Worm (Caenorhabditis elegans) whole organism, L3 larva: ENCODE data around the gene mob-4.

Experiments
- ZK546.5 ChIP-seq: sonication (generic microtip); optimal IDR thresholded peaks from 2 replicates; lab custom pipeline; 2017; ENCODE audit warnings: missing biosample characterization, missing genetic modification characterization
- aly-2 ChIP-seq: fragments of 150-350 bp; optimal IDR thresholded peaks from 2 replicates; lab custom pipeline; 2014; ENCODE audit warnings: missing biosample characterization, missing genetic modification characterization
- ceh-28 ChIP-seq: fragments of 150-350 bp; optimal IDR thresholded peaks from 2 replicates; lab custom pipeline; 2014; ENCODE audit warnings: missing biosample characterization, missing genetic modification reagents, missing genetic modification characterization
- ceh-82 ChIP-seq: fragments of 150-350 bp; optimal IDR thresholded peaks from 2 replicates; lab custom pipeline; 2014; ENCODE audit warnings: missing biosample characterization, missing genetic modification characterization
- ceh-9 ChIP-seq: sonication (generic microtip); optimal IDR thresholded peaks from 2 replicates; lab custom pipeline; 2018; ENCODE audit warnings: missing biosample characterization, missing genetic modification characterization
- daf-12 ChIP-seq: fragments of 150-350 bp; optimal IDR thresholded peaks from 2 replicates; lab custom pipeline; 2014; ENCODE audit warnings: missing biosample characterization, missing genetic modification reagents, missing genetic modification characterization
- egl-5 ChIP-seq: fragments of 150-350 bp; optimal IDR thresholded peaks from 2 replicates; lab custom pipeline; 2017; ENCODE audit warnings: missing biosample characterization, missing genetic modification reagents, missing genetic modification characterization, inconsistent platforms
- elt-2 ChIP-seq: sonication (generic microtip); optimal IDR thresholded peaks from 2 replicates; lab custom pipeline; 2016; ENCODE audit warnings: missing genetic modification reagents, mild to moderate bottlenecking, missing genetic modification characterization, missing compliant biosample characterization
- elt-3 ChIP-seq, 3 experiments: fragments of 150-350 bp in 1 of 3; sonication (generic microtip) in 2 of 3; optimal IDR thresholded peaks; 2 replicates in 2 of 3; 4 replicates in 1 of 3; lab custom pipeline; 2014 to 2017; ENCODE audit warnings: missing biosample characterization in 3 of 3, missing genetic modification characterization in 3 of 3
- eor-1 ChIP-seq, 2 experiments: fragments of 150-350 bp; optimal IDR thresholded peaks; 2 replicates each; lab custom pipeline; 2014 to 2018; ENCODE audit warnings: missing biosample characterization in 2 of 2, missing genetic modification characterization in 2 of 2
- fkh-2 ChIP-seq: fragments of 150-350 bp; optimal IDR thresholded peaks from 2 replicates; lab custom pipeline; 2014; ENCODE audit warnings: missing biosample characterization, missing genetic modification reagents, missing genetic modification characterization
- fos-1 ChIP-seq: fragments of 150-350 bp; optimal IDR thresholded peaks from 2 replicates; lab custom pipeline; 2014; ENCODE audit warnings: missing biosample characterization, missing genetic modification characterization
- hmg-11 ChIP-seq: sonication (generic microtip); optimal IDR thresholded peaks from 2 replicates; lab custom pipeline; 2016; ENCODE audit warnings: missing genetic modification characterization, missing compliant biosample characterization
- jun-1 ChIP-seq: fragments of 150-350 bp; optimal IDR thresholded peaks from 2 replicates; lab custom pipeline; 2014; ENCODE audit warnings: missing biosample characterization, missing genetic modification reagents, missing genetic modification characterization
- lin-15B ChIP-seq: fragments of 150-350 bp; optimal IDR thresholded peaks from 2 replicates; lab custom pipeline; 2014; ENCODE audit warnings: missing biosample characterization, missing genetic modification characterization
- lin-39 ChIP-seq: fragments of 150-350 bp; optimal IDR thresholded peaks from 2 replicates; lab custom pipeline; 2018; ENCODE audit warnings: missing biosample characterization, missing genetic modification reagents, missing genetic modification characterization
- lsy-12 ChIP-seq: sonication (generic microtip); optimal IDR thresholded peaks from 2 replicates; lab custom pipeline; 2016; ENCODE audit warnings: mild to moderate bottlenecking, missing genetic modification characterization, missing compliant biosample characterization
- mdl-1 ChIP-seq: fragments of 150-350 bp; optimal IDR thresholded peaks from 2 replicates; lab custom pipeline; 2014; ENCODE audit warnings: missing biosample characterization, missing genetic modification characterization
- mml-1 ChIP-seq: fragments of 150-350 bp; sonication (generic microtip); optimal IDR thresholded peaks from 3 replicates; lab custom pipeline; 2014; ENCODE audit warnings: missing biosample characterization, missing genetic modification characterization
- nfya-1 ChIP-seq: sonication (generic microtip); optimal IDR thresholded peaks from 2 replicates; lab custom pipeline; 2017; ENCODE audit warnings: missing genetic modification characterization, mild to moderate bottlenecking, missing compliant biosample characterization, antibody characterized with exemption, moderate library complexity; ENCODE audit not compliant: insufficient read depth
- nhr-11 ChIP-seq: fragments of 150-350 bp; optimal IDR thresholded peaks from 2 replicates; lab custom pipeline; 2014; ENCODE audit warnings: missing biosample characterization, missing genetic modification characterization
- nhr-23 ChIP-seq: fragments of 150-350 bp; optimal IDR thresholded peaks from 2 replicates; lab custom pipeline; 2014; ENCODE audit warnings: missing biosample characterization, missing genetic modification reagents, missing genetic modification characterization
- nhr-28 ChIP-seq: fragments of 150-350 bp; optimal IDR thresholded peaks from 2 replicates; lab custom pipeline; 2014; ENCODE audit warnings: missing biosample characterization, missing genetic modification characterization
- nhr-67 ChIP-seq: fragments of 150-350 bp; optimal IDR thresholded peaks from 2 replicates; lab custom pipeline; 2014; ENCODE audit warnings: missing biosample characterization, missing genetic modification characterization
- nhr-76 ChIP-seq: fragments of 150-350 bp; sonication (generic microtip); optimal IDR thresholded peaks from 5 replicates; lab custom pipeline; 2014; ENCODE audit warnings: missing biosample characterization, missing genetic modification characterization
- nhr-77 ChIP-seq: fragments of 150-350 bp; optimal IDR thresholded peaks from 2 replicates; lab custom pipeline; 2014; ENCODE audit warnings: missing biosample characterization, missing genetic modification characterization
- pha-4 ChIP-seq: fragments of 150-350 bp; optimal IDR thresholded peaks from 2 replicates; lab custom pipeline; 2014; ENCODE audit warnings: missing biosample characterization, missing genetic modification reagents, missing genetic modification characterization
- pqm-1 ChIP-seq: fragments of 150-350 bp; optimal IDR thresholded peaks from 2 replicates; lab custom pipeline; 2017; ENCODE audit warnings: missing biosample characterization, missing genetic modification characterization, inconsistent platforms
- sea-2 ChIP-seq: fragments of 150-350 bp; sonication (generic microtip); optimal IDR thresholded peaks from 4 replicates; lab custom pipeline; 2014; ENCODE audit warnings: missing biosample characterization, missing genetic modification reagents, missing genetic modification characterization
- skn-1 ChIP-seq: fragments of 150-350 bp; optimal IDR thresholded peaks from 2 replicates; lab custom pipeline; 2014; ENCODE audit warnings: missing biosample characterization, missing genetic modification characterization
- snpc-4 ChIP-seq: fragments of 150-350 bp; optimal IDR thresholded peaks from 2 replicates; lab custom pipeline; 2014; ENCODE audit warnings: missing biosample characterization, missing genetic modification characterization
- tbx-2 ChIP-seq: sonication (generic microtip); optimal IDR thresholded peaks from 2 replicates; lab custom pipeline; 2016; ENCODE audit warnings: mild to moderate bottlenecking, missing genetic modification characterization, missing compliant biosample characterization
- unc-62 ChIP-seq: fragments of 150-350 bp; sonication (generic microtip); optimal IDR thresholded peaks from 4 replicates; lab custom pipeline; 2014; ENCODE audit warnings: missing biosample characterization, missing genetic modification reagents, missing genetic modification characterization
- ztf-11 ChIP-seq: fragments of 150-350 bp; optimal IDR thresholded peaks from 2 replicates; lab custom pipeline; 2014; ENCODE audit warnings: missing biosample characterization, missing genetic modification characterization

mob-4 gene

ce11 chrIII:8242809-8243208 is 17.9 kb downstream of the mob-4 start, which contains the start of gene C02F5.12 (continued):
- no peak for TF ChIP-seq elt-3 (tag; optimal IDR thresholded peaks at IDR 0.05; lab: Kevin White, UChicago)
- no peak for TF ChIP-seq snpc-4
- TF ChIP-seq nhr-11: no peak

ce11 chrIII:8244052-8244451 is 19.2 kb downstream of the mob-4 start, which contains the start of the genes pbs-6 and cids-1:
TSS of gene pbs-6 (minus strand) at chrIII:8244092.
TSS of gene cids-1 (plus strand) at chrIII:8244445.
- TF ChIP-seq skn-1 (peak; percentile 44), nfya-1 (tag; lab: Kevin White, UChicago) (peak; percentile 36), ZK546.5 (tag; lab: Kevin White, UChicago) (no peak), jun-1 (tag; lab: Kevin White, UChicago) (no peak), pha-4 (tag; lab: Kevin White, UChicago) (peak; percentile 5), egl-5 (tag; lab: Kevin White, UChicago) (no peak), lin-15B (tag; lab: Kevin White, UChicago) (peak; percentile 27)
- TF ChIP-seq, all 47 proteins: peak for 4

DNA sequence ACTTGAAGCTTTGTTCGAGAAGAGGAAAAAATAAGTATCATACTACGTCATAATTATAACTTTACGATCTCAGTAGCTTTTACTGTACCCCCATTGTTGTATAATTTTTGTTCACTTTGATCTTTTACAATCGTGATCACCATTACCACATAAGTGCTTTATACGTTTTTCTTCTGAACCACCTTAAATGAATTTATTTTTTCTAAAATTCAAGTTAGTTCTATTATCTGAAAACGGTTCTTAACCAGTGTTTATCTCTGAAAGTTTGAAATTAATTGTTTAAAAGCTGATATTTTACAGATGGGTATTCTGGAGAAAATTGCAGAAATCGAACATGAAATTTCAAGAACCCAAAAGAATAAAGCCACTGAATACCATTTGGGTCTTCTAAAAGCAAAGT is 20.7 kb downstream of the mob-4 start, which contains the start of gene C02F5.3:
C02F5.3 (plus strand) TSS at position 301 of the 400 bp plus-strand sequence.
- TF ChIP-seq mml-1 (tag; lab: Kevin White, UChicago) (no peak), nhr-11 (no peak), nhr-76 (tag; lab: Kevin White, UChicago) (no peak), nhr-77 (tag; lab: Kevin White, UChicago) (no peak), ztf-11 (tag; lab: Kevin White, UChicago) (no peak), lin-15B (tag; lab: Kevin White, UChicago) (no peak), egl-5 (tag; lab: Kevin White, UChicago) (no peak), tbx-2 (tag; lab: Kevin White, UChicago) (no peak), nhr-28 (tag; lab: Kevin White, UChicago) (no peak), hmg-11 (no peak), fkh-2 (tag; lab: Kevin White, UChicago) (no peak), ceh-9 (tag; lab: Kevin White, UChicago) (no peak), pqm-1 (tag; lab: Kevin White, UChicago) (no peak), ceh-82 (no peak), nhr-67 (no peak), aly-2 (tag; lab: Kevin White, UChicago) (no peak), daf-12 (no peak), unc-62 (GFP tag; lab: Kevin White, UChicago) (no peak)

DNA sequence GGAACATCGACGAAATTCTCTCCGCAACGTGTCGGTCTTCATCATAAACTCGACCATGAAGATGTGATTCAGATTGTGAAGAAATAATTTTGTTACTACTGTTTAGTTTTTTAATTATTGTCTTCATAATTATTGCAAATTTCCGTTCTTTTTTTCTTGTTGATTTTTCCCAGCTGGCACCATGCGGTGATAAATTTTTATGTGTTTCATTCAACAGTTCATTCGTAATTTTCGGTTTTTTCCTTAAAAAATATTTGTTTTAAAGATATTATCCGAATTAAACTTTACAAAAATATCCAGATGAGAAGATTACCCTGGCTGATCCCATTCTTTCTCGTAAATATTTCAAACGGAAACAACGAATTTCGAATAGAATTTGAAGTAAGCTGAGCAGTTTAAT is 22.2 kb downstream of the mob-4 start, which contains the start of gene C02F5.13:
C02F5.13 (plus strand) TSS at position 301 of the 400 bp plus-strand sequence.
- TF ChIP-seq lsy-12 (tag; lab: Kevin White, UChicago) (no peak), ceh-28 (tag; lab: Kevin White, UChicago) (no peak), egl-5 (tag; lab: Kevin White, UChicago) (no peak), daf-12 (no peak), eor-1 (tag; optimal IDR thresholded peaks at IDR 0.05; lab: Kevin White, UChicago) (no peak), fos-1 (tag; lab: Kevin White, UChicago) (no peak), nhr-28 (tag; lab: Kevin White, UChicago) (no peak), mdl-1 (tag; lab: Kevin White, UChicago) (no peak), fkh-2 (tag; lab: Kevin White, UChicago) (no peak), elt-2 (no peak), ZK546.5 (tag; lab: Kevin White, UChicago) (no peak), skn-1 (no peak), pqm-1 (tag; lab: Kevin White, UChicago) (no peak)

DNA sequence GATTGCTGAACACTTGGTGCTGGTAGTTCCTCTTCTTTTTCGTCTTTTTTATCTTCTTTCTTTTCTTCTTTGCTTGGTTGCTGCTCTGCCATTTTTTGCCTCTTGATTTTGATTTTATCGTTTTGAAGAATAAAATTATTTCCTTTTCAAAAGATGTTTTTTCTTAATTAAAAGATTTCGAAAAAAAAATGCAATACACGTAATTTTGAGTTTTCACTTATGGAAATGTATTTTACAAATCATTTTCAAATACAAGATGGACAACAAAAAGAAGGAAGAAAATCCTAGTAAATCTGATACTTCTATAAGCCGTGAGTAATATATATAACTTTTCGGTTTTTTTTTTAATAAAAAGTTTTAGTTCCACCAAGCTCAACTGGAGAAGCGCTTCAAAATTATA is 24.5 kb downstream of the mob-4 start, which contains the start of the genes C02F5.10 and C02F5.2:
C02F5.10 (minus strand) TSS at position 101 of the 400 bp plus-strand sequence.
C02F5.2 (plus strand) TSS at position 239 of the 400 bp plus-strand sequence.
- TF ChIP-seq mdl-1 (tag; lab: Kevin White, UChicago) (no peak), ceh-82 (no peak), ceh-28 (tag; lab: Kevin White, UChicago) (no peak), nfya-1 (tag; lab: Kevin White, UChicago) (no peak), jun-1 (tag; lab: Kevin White, UChicago) (no peak), hmg-11 (no peak), sea-2 (GFP tag; lab: Kevin White, UChicago) (no peak), lin-39 (no peak), nhr-23 (tag; lab: Kevin White, UChicago) (no peak), nhr-11 (no peak)
